Worm (Caenorhabditis elegans) whole organism, L4/young adult: ENCODE measurements around the gene R102.11.
"Not testable (repeated sequence)": the region's sequence is repeated elsewhere in the genome, so short reads cannot be mapped to it uniquely, and the experiment has no call there.

Source experiments
- dao-5 ChIP-seq: sonication (generic microtip); optimal IDR thresholded peaks from 2 replicates; lab custom pipeline; 2016; ENCODE audit warnings: missing genotype, missing genetic modification characterization, moderate library complexity, missing compliant biosample characterization
- him-1 ChIP-seq: sonication (generic microtip); optimal IDR thresholded peaks from 2 replicates; lab custom pipeline; 2016; ENCODE audit warnings: missing genotype, missing genetic modification reagents, missing genetic modification characterization, missing compliant biosample characterization

- TF ChIP-seq dao-5, him-1 (tag; lab: Kevin White, UChicago): not testable (repeated sequence)
These were observed 12.3 kb downstream of the R102.11 start, which contains the start of gene R102.2 for ce11 chrIV:10687307-10687706.
